Fruit fly (Drosophila melanogaster) whole organism: Measurements from ENCODE around the gene Elp6.

Experiments
- CG8478 ChIP-seq: fragments of >200 bp; optimal IDR thresholded peaks from 2 replicates; lab custom pipeline; 2018; ENCODE audit warnings: inconsistent platforms
- Dll ChIP-seq: fragments of >200 bp; optimal IDR thresholded peaks from 2 replicates; lab custom pipeline; 2017
- EcR ChIP-seq, 2 experiments: fragments of >200 bp; optimal IDR thresholded peaks; 2 replicates each; lab custom pipeline; 2017; ENCODE audit warnings: missing biosample characterization in 2 of 2, missing genetic modification characterization in 2 of 2, missing genetic modification reagents in 2 of 2
- pan ChIP-seq: fragments of >200 bp; optimal IDR thresholded peaks from 2 replicates; lab custom pipeline; 2017
- psq ChIP-seq: fragments of >200 bp; optimal IDR thresholded peaks from 2 replicates; lab custom pipeline; 2017
- usp ChIP-seq: fragments of >200 bp; optimal IDR thresholded peaks from 2 replicates; lab custom pipeline; 2017; ENCODE audit warnings: missing biosample characterization, missing genetic modification characterization, mixed read lengths

Elp6 gene

DNA sequence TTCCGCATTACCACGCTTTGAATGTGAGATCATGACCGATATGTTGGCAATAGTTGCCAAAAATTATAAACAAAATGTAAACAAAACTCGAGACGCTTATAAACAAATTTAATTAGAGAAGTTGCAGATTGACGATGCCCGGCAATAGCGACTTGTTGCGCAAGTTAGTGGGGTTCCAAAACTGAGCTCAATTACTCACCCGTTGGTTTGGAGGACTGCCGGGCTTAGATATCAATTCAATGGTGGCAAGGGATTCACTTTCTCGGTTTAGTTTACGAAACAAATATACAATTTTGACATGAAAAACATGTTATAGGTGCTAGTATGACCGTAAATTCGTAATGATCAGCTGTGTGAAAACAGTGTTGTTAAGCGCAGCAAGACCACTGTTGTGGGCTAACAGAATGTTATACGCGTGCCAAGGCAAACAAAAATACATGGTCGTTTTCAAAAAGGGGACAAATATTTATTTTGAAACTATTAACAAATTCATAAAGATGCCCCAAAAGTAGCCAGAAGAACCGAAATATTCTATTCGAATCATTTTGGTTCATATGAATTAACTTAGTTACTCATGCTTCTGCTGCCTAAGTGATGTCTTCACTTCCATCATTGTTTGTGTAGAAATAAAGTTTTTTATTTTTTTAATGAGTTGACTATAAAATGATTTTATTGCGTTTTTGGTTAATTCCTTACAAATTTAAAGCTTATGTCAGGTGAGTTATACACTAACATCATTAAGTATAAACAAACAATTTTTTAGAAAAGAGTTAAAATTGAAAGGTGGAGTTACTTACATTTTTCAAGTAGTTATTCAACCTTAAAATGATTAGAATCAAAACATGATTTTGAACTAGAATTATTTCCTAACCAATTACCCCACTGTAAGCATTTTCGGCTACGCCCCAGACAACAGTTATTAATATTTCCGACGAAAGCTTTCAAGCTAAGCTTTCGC is at the start of gene Elp6:
Gene Elp6 (minus strand): TSS at position 350 of the 958 bp plus-strand sequence.
- TF ChIP-seq EcR (GFP tag; optimal IDR thresholded peaks at IDR 0.05; lab: Kevin White, UChicago), result no peak
- no peak for TF ChIP-seq psq (lab: Kevin White, UChicago)
- TF ChIP-seq usp (GFP tag; lab: Kevin White, UChicago), result no peak
- TF ChIP-seq CG8478 (lab: Kevin White, UChicago), result no peak
- TF ChIP-seq pan, result no peak
- TF ChIP-seq Dll, result no peak

dm6 chr3R:13415186-13415585 is 48.5 kb upstream of the Elp6 start, which contains the start of gene yellow-e:
yellow-e (minus strand) TSS chr3R:13415286.
- TF ChIP-seq psq (lab: Kevin White, UChicago), result no peak
- no peak for TF ChIP-seq Dll
- TF ChIP-seq CG8478 (lab: Kevin White, UChicago), result no peak
- TF ChIP-seq usp (GFP tag; lab: Kevin White, UChicago), result no peak
- no peak for TF ChIP-seq pan
- TF ChIP-seq EcR (GFP tag; optimal IDR thresholded peaks at IDR 0.05; lab: Kevin White, UChicago), result no peak

- TF ChIP-seq pan (no peak), usp (GFP tag; lab: Kevin White, UChicago) (no peak), Dll (no peak), CG8478 (lab: Kevin White, UChicago) (no peak), psq (lab: Kevin White, UChicago) (no peak), EcR (GFP tag; optimal IDR thresholded peaks at IDR 0.05; lab: Kevin White, UChicago) (no peak)
These were observed 46.0 kb upstream of the Elp6 start for dm6 chr3R:13412704-13413103.

- TF ChIP-seq usp (GFP tag; lab: Kevin White, UChicago) (no peak), psq (lab: Kevin White, UChicago) (no peak), Dll (no peak), pan (no peak), CG8478 (lab: Kevin White, UChicago) (no peak), EcR (GFP tag; optimal IDR thresholded peaks at IDR 0.05; lab: Kevin White, UChicago) (no peak)
These were observed 40.2 kb upstream of the Elp6 start, which contains the start of gene yellow-e2 for dm6 chr3R:13406898-13407297. yellow-e2 (minus strand) TSS chr3R:13406998.

DNA sequence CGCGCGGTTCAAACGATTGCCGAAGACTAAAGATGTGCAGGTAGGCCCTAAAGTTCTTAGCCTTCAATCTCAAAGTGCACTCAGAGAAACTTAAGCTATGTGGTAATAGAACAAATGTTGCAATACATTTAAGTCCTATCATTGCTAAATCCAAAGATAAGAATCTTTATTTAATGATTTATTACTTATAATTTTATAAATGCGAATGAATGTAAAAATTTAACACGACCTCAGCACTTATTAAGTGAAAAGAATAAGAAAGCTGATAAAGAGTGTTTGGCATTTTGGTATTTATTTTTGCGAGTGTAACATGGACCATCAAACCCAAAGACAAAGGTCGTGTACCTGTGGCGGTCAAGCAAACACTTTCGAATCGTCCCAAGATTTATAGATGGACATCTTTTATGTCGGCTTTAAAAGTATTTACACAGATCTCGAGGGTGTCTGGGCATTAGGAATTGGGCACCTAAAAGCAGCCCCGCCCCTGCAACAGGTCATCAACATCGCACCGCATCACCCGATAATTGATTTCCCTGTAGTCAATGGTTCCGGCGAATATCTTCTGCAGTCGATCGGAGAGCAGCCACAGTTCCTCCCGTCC is 38.2 kb upstream of the Elp6 start, which contains the start of gene yellow-e3:
Gene yellow-e3 (minus strand): TSS at position 30 of the 601 bp plus-strand sequence.
- no peak for TF ChIP-seq CG8478 (lab: Kevin White, UChicago)
- TF ChIP-seq psq (lab: Kevin White, UChicago), result no peak
- TF ChIP-seq Dll, result no peak
- TF ChIP-seq usp (GFP tag; lab: Kevin White, UChicago), result no peak
- no peak for TF ChIP-seq EcR (GFP tag; optimal IDR thresholded peaks at IDR 0.05; lab: Kevin White, UChicago)

DNA sequence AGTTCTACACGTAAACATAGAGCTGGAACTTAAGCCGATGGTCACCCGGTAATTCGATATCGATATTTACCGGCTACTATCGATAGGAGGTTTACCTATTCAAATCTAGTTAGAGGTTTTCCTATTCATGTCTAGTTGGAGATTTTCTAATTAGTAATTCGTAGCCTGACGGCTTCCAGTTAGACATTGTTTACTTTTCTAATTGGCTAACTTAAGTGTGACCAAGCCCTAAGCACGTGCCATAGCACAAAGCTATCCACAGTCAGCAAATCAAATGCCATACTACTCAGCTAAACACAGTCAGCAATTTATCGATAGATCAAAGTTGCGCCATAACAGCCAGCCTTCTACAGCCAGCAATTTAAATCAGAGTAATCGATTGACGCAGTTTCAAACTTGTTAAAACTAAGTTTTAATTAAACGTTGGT is 36.3 kb upstream of the Elp6 start, which contains the start of gene Dpm3:
Gene Dpm3 (minus strand): TSS at position 20 of the 428 bp plus-strand sequence.
- TF ChIP-seq usp (GFP tag; lab: Kevin White, UChicago) (no peak), CG8478 (lab: Kevin White, UChicago) (no peak), psq (lab: Kevin White, UChicago) (no peak), EcR (GFP tag; optimal IDR thresholded peaks at IDR 0.05; lab: Kevin White, UChicago) (no peak), Dll (no peak), pan (no peak)

DNA sequence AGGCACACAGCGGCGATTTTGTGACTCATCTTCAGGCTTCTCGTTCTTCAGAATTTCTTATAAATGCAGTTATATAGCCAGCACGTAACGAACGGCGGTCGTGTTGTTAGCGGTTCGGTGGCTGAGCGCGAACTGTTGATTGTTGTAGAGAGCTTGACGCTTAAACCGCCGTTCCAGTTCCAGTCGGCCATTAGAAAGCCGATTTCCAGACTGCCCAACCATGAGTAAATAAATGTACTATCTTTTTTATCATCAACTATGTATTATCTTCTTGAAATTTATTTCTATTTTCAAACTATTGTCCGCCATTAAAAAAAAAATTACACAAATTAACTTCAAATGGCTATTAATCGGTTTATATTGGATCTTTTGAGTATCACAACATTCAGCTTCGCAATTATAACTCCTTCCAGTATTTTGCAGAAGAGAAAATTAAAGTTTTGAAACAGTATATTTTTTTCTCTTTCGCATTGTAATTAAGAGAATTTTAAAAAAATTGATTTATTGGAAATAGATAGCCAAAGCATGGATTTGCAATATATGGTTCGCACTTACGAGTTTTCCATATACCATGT is 35.1 kb upstream of the Elp6 start, which contains the start of gene GILT1:
Gene GILT1 (minus strand): TSS at position 141 of the 575 bp plus-strand sequence.
- no peak for TF ChIP-seq EcR (GFP tag; optimal IDR thresholded peaks at IDR 0.05; lab: Kevin White, UChicago)
- no peak for TF ChIP-seq pan
- no peak for TF ChIP-seq Dll
- TF ChIP-seq usp (GFP tag; lab: Kevin White, UChicago), result no peak
- no peak for TF ChIP-seq psq (lab: Kevin White, UChicago)
- TF ChIP-seq CG8478 (lab: Kevin White, UChicago), result no peak

- TF ChIP-seq usp (GFP tag; lab: Kevin White, UChicago), result no peak
- peak in 1 of 2 experiments; percentile 75 for TF ChIP-seq EcR (GFP tag; optimal IDR thresholded peaks at IDR 0.05; lab: Kevin White, UChicago)
These were observed 34.4 kb upstream of the Elp6 start for dm6 chr3R:13400902-13401721.

DNA sequence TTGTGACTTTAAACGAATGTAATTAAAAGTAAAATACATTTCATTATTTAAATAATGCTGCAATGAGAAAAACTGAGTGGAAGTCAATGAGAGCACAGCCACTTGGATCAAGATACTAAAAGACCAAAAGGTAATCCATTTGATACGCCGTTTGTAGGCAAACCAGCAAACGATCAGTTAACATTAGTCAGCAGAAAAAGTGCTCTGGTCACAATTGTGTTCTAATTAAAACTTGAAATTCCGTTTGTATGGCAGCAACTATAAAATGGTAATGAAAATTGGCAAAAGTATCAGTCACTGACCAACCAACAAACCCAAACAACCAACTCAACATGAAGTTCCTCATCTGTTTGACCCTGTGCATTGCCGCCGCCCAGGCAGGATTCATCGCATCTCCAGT is 30.8 kb upstream of the Elp6 start, which contains the start of gene CG14377:
Gene CG14377 (plus strand): TSS at position 301 of the 400 bp plus-strand sequence.
- TF ChIP-seq pan (no peak), CG8478 (lab: Kevin White, UChicago) (no peak), usp (GFP tag; lab: Kevin White, UChicago) (no peak), Dll (no peak)

DNA sequence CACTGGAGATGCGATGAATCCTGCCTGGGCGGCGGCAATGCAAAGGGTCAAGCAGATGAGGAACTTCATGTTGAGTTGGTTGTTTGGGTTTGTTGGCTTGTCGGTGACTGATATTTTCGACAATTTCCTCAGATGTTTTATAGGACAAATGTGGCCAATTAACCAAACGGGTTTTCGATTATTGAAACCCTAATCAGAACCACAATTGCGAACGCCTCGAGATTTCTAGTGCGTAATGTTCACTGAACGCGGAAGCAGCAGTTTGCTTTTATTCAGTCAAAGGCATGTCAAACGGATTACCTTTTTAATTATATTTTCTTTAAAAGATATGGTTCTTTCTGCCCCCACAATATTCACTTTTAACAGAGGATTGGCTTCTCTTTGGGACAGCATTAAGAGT is 30.3 kb upstream of the Elp6 start, which contains the start of gene CG14374:
Gene CG14374 (minus strand): TSS at position 101 of the 400 bp plus-strand sequence.
- no peak for TF ChIP-seq psq (lab: Kevin White, UChicago)
- no peak for TF ChIP-seq Dll
- TF ChIP-seq pan, result no peak
- no peak for TF ChIP-seq EcR (GFP tag; optimal IDR thresholded peaks at IDR 0.05; lab: Kevin White, UChicago)
- no peak for TF ChIP-seq usp (GFP tag; lab: Kevin White, UChicago)
- no peak for TF ChIP-seq CG8478 (lab: Kevin White, UChicago)
